Fruit fly (Drosophila melanogaster): ENCODE data around the gene CG18764.

CG18764 gene

DNA sequence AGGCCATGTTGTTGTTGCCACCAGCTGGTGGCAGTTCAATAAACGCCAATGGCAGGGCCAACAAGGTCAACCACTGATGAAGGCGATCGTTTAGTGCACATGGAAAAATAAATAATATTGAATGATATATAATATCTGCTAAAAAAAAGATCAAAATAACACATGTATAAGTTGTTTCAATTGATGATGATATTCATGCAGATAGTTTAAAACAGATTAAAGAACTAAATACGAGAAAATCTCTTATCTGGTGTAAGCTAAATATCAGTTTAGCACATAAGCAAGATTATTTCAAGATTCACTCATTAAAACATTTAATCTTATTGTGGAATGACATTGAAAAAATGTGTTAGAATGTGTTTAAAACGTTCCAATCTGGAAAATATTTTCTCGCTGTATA is 36.8 kb downstream of the CG18764 start (continued):
- no peak for TF ChIP-seq gce (GFP tag; IDR thresholded peaks at IDR 0.05)
- no peak for TF ChIP-seq croc (GFP tag; conservative IDR thresholded peaks at IDR 0.05)
- no peak for TF ChIP-seq tin (GFP tag; optimal IDR thresholded peaks at IDR 0.05)
- TF ChIP-seq ind (GFP tag; optimal IDR thresholded peaks at IDR 0.05), result peak; percentile 34
- TF ChIP-seq CG6791 (GFP tag; IDR thresholded peaks at IDR 0.05; ENCODE audit: partially characterized antibody), result no peak
- peak; percentile 4 for TF ChIP-seq CG12219 (GFP tag; optimal IDR thresholded peaks at IDR 0.05)
- no peak for TF ChIP-seq CG14441 (GFP tag; IDR thresholded peaks at IDR 0.05)
- TF ChIP-seq CG4328 (GFP tag; optimal IDR thresholded peaks at IDR 0.05), result no peak
- TF ChIP-seq Fer3 (tag; optimal IDR thresholded peaks at IDR 0.05), result peak; percentile 29
- TF ChIP-seq usp (GFP tag; optimal IDR thresholded peaks at IDR 0.05), result no peak
- TF ChIP-seq slp2 (GFP tag; optimal IDR thresholded peaks at IDR 0.05), result no peak
- no peak for TF ChIP-seq dm (GFP tag; optimal IDR thresholded peaks at IDR 0.05)
- no peak for TF ChIP-seq dan (GFP tag; IDR thresholded peaks at IDR 0.05)
- no peak for TF ChIP-seq CG16815 (GFP tag; optimal IDR thresholded peaks at IDR 0.05)
- no peak for TF ChIP-seq NC2β (GFP tag; optimal IDR thresholded peaks at IDR 0.05)
- TF ChIP-seq wor (GFP tag; IDR thresholded peaks at IDR 0.05), result no peak
- TF ChIP-seq pzg (GFP tag; optimal IDR thresholded peaks at IDR 0.05), result no peak
- TF ChIP-seq CG6854 (GFP tag; optimal IDR thresholded peaks at IDR 0.05), result no peak
- TF ChIP-seq CG7271 (tag; optimal IDR thresholded peaks at IDR 0.05), result no peak
- TF ChIP-seq CG1024 (GFP tag; IDR thresholded peaks at IDR 0.05), result no peak
- TF ChIP-seq Elba2 (GFP tag; optimal IDR thresholded peaks at IDR 0.05), result no peak
- no peak for TF ChIP-seq Gug (GFP tag; IDR thresholded peaks at IDR 0.05)
- peak; percentile 82 for TF ChIP-seq dmrt99B (tag; optimal IDR thresholded peaks at IDR 0.05)
- peak; percentile 49 for TF ChIP-seq CG10209 (GFP tag; optimal IDR thresholded peaks at IDR 0.05)
- TF ChIP-seq Myb (GFP tag; optimal IDR thresholded peaks at IDR 0.05), result no peak
- TF ChIP-seq luna (GFP tag; optimal IDR thresholded peaks at IDR 0.05), result no peak
- TF ChIP-seq CG4854 (GFP tag; optimal IDR thresholded peaks at IDR 0.05), result no peak
- TF ChIP-seq Ravus (GFP tag; IDR thresholded peaks at IDR 0.05), result no peak
- TF ChIP-seq crp (GFP tag; optimal IDR thresholded peaks at IDR 0.05), result no peak
- no peak for TF ChIP-seq tna (GFP tag; IDR thresholded peaks at IDR 0.05; ENCODE audit: partially characterized antibody)
- peak; percentile 65 for TF ChIP-seq CG7839 (tag; optimal IDR thresholded peaks at IDR 0.05)
- no peak for TF ChIP-seq CG10654 (GFP tag; optimal IDR thresholded peaks at IDR 0.05)
- no peak for TF ChIP-seq CG10565 (GFP tag; optimal IDR thresholded peaks at IDR 0.05)
- no peak for TF ChIP-seq CG42726 (GFP tag; IDR thresholded peaks at IDR 0.05; ENCODE audit: partially characterized antibody)
- TF ChIP-seq ase (GFP tag; IDR thresholded peaks at IDR 0.05), result no peak
- TF ChIP-seq Sry-δ (GFP tag; optimal IDR thresholded peaks at IDR 0.05), result no peak
- TF ChIP-seq CG12391 (tag; optimal IDR thresholded peaks at IDR 0.05), result peak; percentile 65
- no peak for TF ChIP-seq mam (GFP tag; optimal IDR thresholded peaks at IDR 0.05)
- peak; percentile 63 for TF ChIP-seq nmo (GFP tag; optimal IDR thresholded peaks at IDR 0.05)
- no peak for TF ChIP-seq dati (GFP tag; IDR thresholded peaks at IDR 0.05)
- TF ChIP-seq CG32772 (GFP tag; IDR thresholded peaks at IDR 0.05), result no peak
- peak; percentile 34 for TF ChIP-seq nerfin-1 (tag; optimal IDR thresholded peaks at IDR 0.05)
- no peak for TF ChIP-seq CG9609 (GFP tag; optimal IDR thresholded peaks at IDR 0.05)
- peak; percentile 35; the same call in 1 of the 2 replicates for TF ChIP-seq sisA (GFP tag; IDR thresholded peaks at IDR 0.05)
- peak; percentile 34 for TF ChIP-seq CG8388 (GFP tag; optimal IDR thresholded peaks at IDR 0.05)
- no peak for TF ChIP-seq Poxn (GFP tag; IDR thresholded peaks at IDR 0.05)
- no peak for TF ChIP-seq CG3838 (GFP tag; optimal IDR thresholded peaks at IDR 0.05)
- TF ChIP-seq jumu (GFP tag; optimal IDR thresholded peaks at IDR 0.05), result no peak
- TF ChIP-seq CG34422 (GFP tag; IDR thresholded peaks at IDR 0.05), result 0 out of 3 replicates have a peak, but pooled peaks have one; percentile 34
- no peak for TF ChIP-seq al (GFP tag; IDR thresholded peaks at IDR 0.05)
- no peak for TF ChIP-seq sna (GFP tag; IDR thresholded peaks at IDR 0.05; ENCODE audit: partially characterized antibody)
- no peak for TF ChIP-seq ara (GFP tag; IDR thresholded peaks at IDR 0.05)
